Worm (Caenorhabditis elegans) whole organism, early embryonic: ENCODE measurements around the gene nspb-10.

Experiments used
- B0310.2 ChIP-seq: sonication (generic microtip); optimal IDR thresholded peaks from 2 replicates; lab custom pipeline; 2016; ENCODE audit warnings: mild to moderate bottlenecking, missing genetic modification characterization, missing compliant biosample characterization
- F13C5.2 ChIP-seq: sonication (generic microtip); optimal IDR thresholded peaks from 2 replicates; lab custom pipeline; 2017; ENCODE audit warnings: mild to moderate bottlenecking, missing genetic modification characterization, inconsistent platforms, missing compliant biosample characterization
- aly-1 ChIP-seq: sonication (generic microtip); optimal IDR thresholded peaks from 2 replicates; lab custom pipeline; 2016; ENCODE audit warnings: missing genetic modification characterization, missing compliant biosample characterization
- ama-1 ChIP-seq: fragments of 150-350 bp; optimal IDR thresholded peaks from 2 replicates; lab custom pipeline; 2014
- ceh-13 ChIP-seq: fragments of 200-800 bp; sonication (Bioruptor generic); optimal IDR thresholded peaks from 2 replicates; lab custom pipeline; 2018; ENCODE audit warnings: mild to moderate bottlenecking, missing genetic modification characterization, missing compliant biosample characterization
- ceh-36 ChIP-seq: sonication (generic microtip); optimal IDR thresholded peaks from 2 replicates; lab custom pipeline; 2016; ENCODE audit warnings: missing genetic modification characterization, inconsistent platforms, missing compliant biosample characterization
- flt-1 ChIP-seq: fragments of 200-800 bp; sonication (Bioruptor generic); IDR thresholded peaks from 2 replicates; pipeline ENCODE4 v1.3.6; 2022; ENCODE audit warnings: missing genetic modification characterization, missing compliant biosample characterization
- hnd-1 ChIP-seq: sonication (generic microtip); optimal IDR thresholded peaks from 2 replicates; lab custom pipeline; 2016; ENCODE audit warnings: missing genetic modification characterization, missing compliant biosample characterization
- pes-1 ChIP-seq: fragments of 200-800 bp; sonication (Bioruptor generic); IDR thresholded peaks from 2 replicates; pipeline ENCODE4 v1.3.6; 2022; ENCODE audit warnings: missing genetic modification reagents, missing genetic modification characterization, missing compliant biosample characterization
- scrt-1 ChIP-seq: fragments of 200-800 bp; sonication (Bioruptor generic); IDR thresholded peaks from 2 replicates; pipeline ENCODE4 v1.3.6; 2022; ENCODE audit warnings: missing genetic modification characterization, missing compliant biosample characterization
- sea-1 ChIP-seq: fragments of 200-800 bp; sonication (Bioruptor generic); conservative IDR thresholded peaks from 2 replicates; pipeline ENCODE4 v1.3.6; 2022; ENCODE audit warnings: missing genetic modification characterization, missing compliant biosample characterization
- tbx-11 ChIP-seq: fragments of 200-800 bp; sonication (Bioruptor generic); IDR thresholded peaks from 2 replicates; pipeline ENCODE4 v1.3.6; 2022; ENCODE audit warnings: missing genetic modification characterization, missing compliant biosample characterization
- tbx-37 ChIP-seq: fragments of 200-800 bp; sonication (Bioruptor generic); conservative IDR thresholded peaks from 2 replicates; pipeline ENCODE4 v1.3.6; 2022; ENCODE audit warnings: missing genetic modification reagents, missing genetic modification characterization, missing compliant biosample characterization
- tra-4 ChIP-seq: sonication (generic microtip); optimal IDR thresholded peaks from 2 replicates; lab custom pipeline; 2017; ENCODE audit warnings: missing genetic modification characterization, missing compliant biosample characterization

ce11 chrII:14608508-14608907 lies 20.4 kb upstream of the nspb-10 start:
- no peak for TF ChIP-seq ceh-36 (tag; lab: Kevin White, UChicago)
- no peak for TF ChIP-seq flt-1 (GFP tag; lab: Robert Waterston, UW)
- TF ChIP-seq B0310.2 (tag; lab: Kevin White, UChicago) = no peak
- TF ChIP-seq ama-1 (lab: Kevin White, UChicago) = no peak
- TF ChIP-seq ceh-13 (GFP tag; lab: Kevin White, UChicago) = no peak
- TF ChIP-seq tra-4 (tag; lab: Kevin White, UChicago) = no peak
- no peak for TF ChIP-seq scrt-1
- TF ChIP-seq hnd-1 = no peak
- TF ChIP-seq aly-1 (tag; lab: Kevin White, UChicago) = no peak
- no peak for TF ChIP-seq F13C5.2 (tag; lab: Kevin White, UChicago)
- TF ChIP-seq tbx-11 (GFP tag; lab: Robert Waterston, UW) = no peak
- TF ChIP-seq sea-1 = no peak
- TF ChIP-seq pes-1 (GFP tag; lab: Robert Waterston, UW) = no peak
- TF ChIP-seq tbx-37 (GFP tag; lab: Robert Waterston, UW) = no peak
